Worm (Caenorhabditis elegans) whole organism, mixed stage, embryonic: ENCODE measurements around the gene C07E3.9.

Experiments used
- bed-3 ChIP-seq: fragments of 200-800 bp; sonication (Bioruptor generic); optimal IDR thresholded peaks from 3 replicates; lab custom pipeline; 2018; ENCODE audit warnings: mild to moderate bottlenecking, missing genetic modification characterization, moderate library complexity, missing compliant biosample characterization
- elt-3 ChIP-seq: fragments of 150-350 bp; optimal IDR thresholded peaks from 2 replicates; lab custom pipeline; 2014; ENCODE audit warnings: missing biosample characterization, missing genetic modification characterization
- ztf-11 ChIP-seq: fragments of 150-350 bp; optimal IDR thresholded peaks from 2 replicates; lab custom pipeline; 2014; ENCODE audit warnings: missing biosample characterization, missing genetic modification characterization

ce11 chrII:10389038-10389437 is 38.5 kb downstream of the C07E3.9 start:
- TF ChIP-seq elt-3 (tag; lab: Kevin White, UChicago) = no peak
- TF ChIP-seq ztf-11 (tag; lab: Kevin White, UChicago) = no peak
- no peak for TF ChIP-seq bed-3 (GFP tag; lab: Kevin White, UChicago)
